Worm (Caenorhabditis elegans) whole organism, L2 larva: ENCODE results near the gene eif-3.D.

Experiments
- C34F6.9 ChIP-seq: fragments of 150-350 bp; optimal IDR thresholded peaks from 2 replicates; lab custom pipeline; 2014; ENCODE audit warnings: missing biosample characterization, missing genetic modification characterization
- F13H6.1 ChIP-seq: sonication (generic microtip); optimal IDR thresholded peaks from 2 replicates; lab custom pipeline; 2016; ENCODE audit warnings: missing genetic modification characterization, missing compliant biosample characterization
- Y55F3AM.14 ChIP-seq: fragments of 200-800 bp; sonication (Bioruptor generic); optimal IDR thresholded peaks from 2 replicates; lab custom pipeline; 2018; ENCODE audit warnings: mild to moderate bottlenecking, missing genetic modification characterization, missing compliant biosample characterization
- ZK546.5 ChIP-seq: sonication (generic microtip); optimal IDR thresholded peaks from 2 replicates; lab custom pipeline; 2017; ENCODE audit warnings: missing biosample characterization, missing genetic modification characterization
- ama-1 ChIP-seq: fragments of 150-350 bp; optimal IDR thresholded peaks from 2 replicates; lab custom pipeline; 2018; ENCODE audit warnings: inconsistent platforms
- ceh-16 ChIP-seq: fragments of 150-350 bp; optimal IDR thresholded peaks from 2 replicates; lab custom pipeline; 2014; ENCODE audit warnings: missing biosample characterization, missing genetic modification characterization
- crh-2 ChIP-seq: sonication (generic microtip); optimal IDR thresholded peaks from 2 replicates; lab custom pipeline; 2017; ENCODE audit warnings: missing biosample characterization, missing genetic modification characterization
- egl-27 ChIP-seq: sonication (generic microtip); optimal IDR thresholded peaks from 3 replicates; lab custom pipeline; 2017; ENCODE audit warnings: missing biosample characterization, missing genetic modification reagents, missing genetic modification characterization
- elt-1 ChIP-seq: fragments of 150-350 bp; optimal IDR thresholded peaks from 2 replicates; lab custom pipeline; 2014; ENCODE audit warnings: missing biosample characterization, missing genetic modification characterization
- elt-3 ChIP-seq: sonication (generic microtip); optimal IDR thresholded peaks from 2 replicates; lab custom pipeline; 2017; ENCODE audit warnings: missing biosample characterization, missing genetic modification characterization
- gmeb-1 ChIP-seq: fragments of 150-350 bp; optimal IDR thresholded peaks from 2 replicates; lab custom pipeline; 2014; ENCODE audit warnings: missing biosample characterization, missing genetic modification characterization
- lin-11 ChIP-seq: fragments of 150-350 bp; sonication (generic microtip); optimal IDR thresholded peaks from 2 replicates; lab custom pipeline; 2014; ENCODE audit warnings: missing biosample characterization, missing genetic modification characterization, inconsistent platforms, mixed read lengths
- lin-13 ChIP-seq: fragments of 150-350 bp; optimal IDR thresholded peaks from 2 replicates; lab custom pipeline; 2014; ENCODE audit warnings: missing biosample characterization, missing genetic modification reagents, missing genetic modification characterization
- lsy-2 ChIP-seq, 2 experiments: fragments of 150-350 bp in 1 of 2; sonication (generic microtip) in 1 of 2; optimal IDR thresholded peaks; 2 replicates each; lab custom pipeline; 2014 to 2017; ENCODE audit warnings: missing biosample characterization in 2 of 2, missing genetic modification characterization in 2 of 2
- mbf-1 ChIP-seq: sonication (generic microtip); optimal IDR thresholded peaks from 2 replicates; lab custom pipeline; 2017; ENCODE audit warnings: missing biosample characterization, missing genetic modification characterization
- nhr-10 ChIP-seq: sonication (generic microtip); optimal IDR thresholded peaks from 2 replicates; lab custom pipeline; 2017; ENCODE audit warnings: missing biosample characterization, missing genetic modification characterization
- nhr-11 ChIP-seq: fragments of 150-350 bp; optimal IDR thresholded peaks from 2 replicates; lab custom pipeline; 2014; ENCODE audit warnings: missing biosample characterization, missing genetic modification characterization
- nhr-12 ChIP-seq: fragments of 150-350 bp; optimal IDR thresholded peaks from 2 replicates; lab custom pipeline; 2014; ENCODE audit warnings: missing biosample characterization, missing genetic modification characterization
- nhr-129 ChIP-seq: fragments of 150-350 bp; optimal IDR thresholded peaks from 2 replicates; lab custom pipeline; 2014; ENCODE audit warnings: missing biosample characterization, missing genetic modification characterization
- nhr-23 ChIP-seq: fragments of 150-350 bp; optimal IDR thresholded peaks from 2 replicates; lab custom pipeline; 2014; ENCODE audit warnings: missing biosample characterization, missing genetic modification reagents, missing genetic modification characterization
- nhr-25 ChIP-seq: fragments of 150-350 bp; sonication (generic microtip); optimal IDR thresholded peaks from 3 replicates; lab custom pipeline; 2014; ENCODE audit warnings: missing biosample characterization, missing genetic modification characterization
- nhr-77 ChIP-seq: fragments of 150-350 bp; optimal IDR thresholded peaks from 2 replicates; lab custom pipeline; 2014; ENCODE audit warnings: missing biosample characterization, missing genetic modification characterization
- peb-1 ChIP-seq: fragments of 150-350 bp; optimal IDR thresholded peaks from 2 replicates; lab custom pipeline; 2014; ENCODE audit warnings: missing biosample characterization, missing genetic modification characterization
- sem-4 ChIP-seq: fragments of 150-350 bp; optimal IDR thresholded peaks from 2 replicates; lab custom pipeline; 2014; ENCODE audit warnings: missing biosample characterization, missing genetic modification reagents, missing genetic modification characterization
- skn-1 ChIP-seq: sonication (generic microtip); optimal IDR thresholded peaks from 2 replicates; lab custom pipeline; 2017; ENCODE audit warnings: missing biosample characterization, missing genetic modification characterization
- sma-3 ChIP-seq: sonication (generic microtip); optimal IDR thresholded peaks from 2 replicates; lab custom pipeline; 2016; ENCODE audit warnings: missing genetic modification reagents, missing genetic modification characterization, missing compliant biosample characterization
- sma-9 ChIP-seq, 2 experiments: fragments of 150-350 bp in 1 of 2; sonication (generic microtip) in 1 of 2; optimal IDR thresholded peaks; 2 replicates each; lab custom pipeline; 2014 to 2016; ENCODE audit warnings: missing genetic modification characterization in 2 of 2, mild to moderate bottlenecking in 1 of 2, missing biosample characterization in 1 of 2, missing compliant biosample characterization in 1 of 2, missing genetic modification reagents in 1 of 2, moderate library complexity in 1 of 2
- snpc-4 ChIP-seq: fragments of 150-350 bp; optimal IDR thresholded peaks from 2 replicates; lab custom pipeline; 2014; ENCODE audit warnings: missing biosample characterization, missing genetic modification characterization
- unc-55 ChIP-seq: fragments of 150-350 bp; sonication (generic microtip); optimal IDR thresholded peaks from 3 replicates; lab custom pipeline; 2014; ENCODE audit warnings: missing biosample characterization, missing genetic modification reagents, missing genetic modification characterization
- unc-62 ChIP-seq: fragments of 150-350 bp; optimal IDR thresholded peaks from 2 replicates; lab custom pipeline; 2014; ENCODE audit warnings: missing biosample characterization, missing genetic modification reagents, missing genetic modification characterization
- zag-1 ChIP-seq: fragments of 150-350 bp; optimal IDR thresholded peaks from 2 replicates; lab custom pipeline; 2014; ENCODE audit warnings: missing biosample characterization, missing genetic modification characterization
- ztf-1 ChIP-seq: fragments of 200-800 bp; sonication (Bioruptor generic); conservative IDR thresholded peaks from 2 replicates; pipeline ENCODE4 v1.3.6; 2022; ENCODE audit warnings: missing genetic modification characterization, missing compliant biosample characterization
- ztf-11 ChIP-seq: sonication (generic microtip); optimal IDR thresholded peaks from 2 replicates; lab custom pipeline; 2017; ENCODE audit warnings: missing biosample characterization, missing genetic modification characterization
- ztf-4 ChIP-seq: fragments of 150-350 bp; optimal IDR thresholded peaks from 2 replicates; lab custom pipeline; 2014; ENCODE audit warnings: missing biosample characterization, missing genetic modification characterization

The eif-3.D gene

DNA sequence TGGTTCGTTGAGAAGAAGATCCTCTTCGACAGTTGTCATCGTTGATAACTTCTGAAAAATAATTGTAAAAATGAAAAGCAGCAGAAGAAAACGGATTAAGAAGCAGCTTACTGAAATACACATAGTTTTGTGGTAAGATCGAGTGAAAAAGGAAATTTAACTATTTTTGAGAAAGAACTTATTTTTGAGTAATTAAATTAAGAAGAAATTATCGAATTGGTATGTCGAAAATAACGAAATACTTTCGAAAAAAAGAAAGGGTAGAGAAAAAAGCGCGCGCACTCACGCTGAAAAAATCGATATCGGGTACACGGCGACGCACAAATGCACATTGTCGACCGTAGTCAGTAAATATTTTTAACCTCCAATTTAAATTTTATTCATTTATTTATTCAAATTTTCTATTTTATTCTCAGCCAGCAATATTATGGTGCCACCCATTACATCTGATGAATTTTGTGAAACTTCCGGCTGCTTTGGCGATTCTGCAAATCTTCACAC lies 15.2 kb downstream of the eif-3.D start, which contains the start of the genes ZK643.5 and ZK643.2 (continued):
- peak; percentile 72 for TF ChIP-seq gmeb-1
- peak; percentile 73 for TF ChIP-seq crh-2 (tag; lab: Kevin White, UChicago)
- no peak for TF ChIP-seq ztf-4
- TF ChIP-seq zag-1, result peak; percentile 4
- TF ChIP-seq ZK546.5 (tag; lab: Kevin White, UChicago), result no peak
- peak; percentile 53 for TF ChIP-seq sma-3
- peak; percentile 79 for TF ChIP-seq C34F6.9
- TF ChIP-seq nhr-25 (tag; lab: Kevin White, UChicago), result no peak
- no peak for TF ChIP-seq ztf-11 (tag; lab: Kevin White, UChicago)
- TF ChIP-seq snpc-4, result peak; percentile 33
- TF ChIP-seq ceh-16 (tag; lab: Kevin White, UChicago), result no peak
- peak; percentile 75 for TF ChIP-seq sma-9 (GFP tag; optimal IDR thresholded peaks at IDR 0.05; lab: Kevin White, UChicago)
- no peak for TF ChIP-seq sma-9 (tag; optimal IDR thresholded peaks at IDR 0.05; lab: Kevin White, UChicago)
- peak; percentile 65 for TF ChIP-seq F13H6.1 (tag; lab: Kevin White, UChicago)
- TF ChIP-seq ztf-1 (GFP tag; lab: Robert Waterston, UW), result no peak
- no peak for TF ChIP-seq nhr-129 (tag; lab: Kevin White, UChicago)
- TF ChIP-seq sem-4, result peak; percentile 50
- no peak for TF ChIP-seq elt-3 (tag; lab: Kevin White, UChicago)
- no peak for TF ChIP-seq ama-1 (lab: Kevin White, UChicago)
- no peak for TF ChIP-seq peb-1 (tag; lab: Kevin White, UChicago)
- no peak for TF ChIP-seq egl-27 (tag; lab: Kevin White, UChicago)
- TF ChIP-seq, all 48 proteins: peak for 16

DNA sequence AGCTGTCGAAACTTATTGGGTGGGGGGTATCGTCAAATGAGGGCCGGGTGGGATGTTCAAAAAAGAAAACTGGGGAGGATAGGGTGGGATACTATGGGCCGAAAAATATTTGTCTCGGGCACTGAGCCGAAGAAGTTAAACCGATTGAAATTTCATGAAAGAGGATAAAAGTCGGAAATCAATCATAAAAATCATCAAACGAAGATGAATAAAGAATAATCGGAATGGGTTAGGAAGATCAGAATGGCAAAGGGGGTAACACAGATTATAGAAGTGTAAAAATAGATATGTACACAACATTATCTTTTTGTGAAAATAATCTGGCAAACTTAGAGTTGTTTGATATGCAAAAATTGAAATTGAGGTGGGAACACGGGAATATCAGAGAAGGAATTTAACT lies 15.8 kb downstream of the eif-3.D start:
- TF ChIP-seq Y55F3AM.14 (GFP tag; lab: Kevin White, UChicago) (no peak), unc-62 (GFP tag; lab: Kevin White, UChicago) (no peak), lsy-2 (tag; optimal IDR thresholded peaks at IDR 0.05; lab: Kevin White, UChicago) (no peak), nhr-11 (tag; lab: Kevin White, UChicago) (no peak), lin-13 (no peak), ztf-1 (GFP tag; lab: Robert Waterston, UW) (no peak)

ce11 chrIII:8949147-8949546 lies 22.2 kb downstream of the eif-3.D start:
- no peak for TF ChIP-seq sem-4
- TF ChIP-seq snpc-4, result no peak
- no peak for TF ChIP-seq mbf-1 (tag; lab: Kevin White, UChicago)
- TF ChIP-seq nhr-77, result no peak
- no peak for TF ChIP-seq nhr-11 (tag; lab: Kevin White, UChicago)
- no peak for TF ChIP-seq nhr-10 (tag; lab: Kevin White, UChicago)
- TF ChIP-seq elt-1 (tag; lab: Kevin White, UChicago), result no peak
- no peak for TF ChIP-seq egl-27 (tag; lab: Kevin White, UChicago)
- TF ChIP-seq Y55F3AM.14 (GFP tag; lab: Kevin White, UChicago), result no peak
- no peak for TF ChIP-seq ztf-4
- TF ChIP-seq lin-11 (tag; lab: Kevin White, UChicago), result no peak
- no peak for TF ChIP-seq nhr-12 (tag; lab: Kevin White, UChicago)
- no peak for TF ChIP-seq C34F6.9
- TF ChIP-seq elt-3 (tag; lab: Kevin White, UChicago), result no peak

ce11 chrIII:8946285-8946684 lies 25.1 kb downstream of the eif-3.D start:
- TF ChIP-seq nhr-23 (tag; lab: Kevin White, UChicago), result no peak
- TF ChIP-seq unc-55, result no peak
- TF ChIP-seq nhr-10 (tag; lab: Kevin White, UChicago), result no peak

DNA sequence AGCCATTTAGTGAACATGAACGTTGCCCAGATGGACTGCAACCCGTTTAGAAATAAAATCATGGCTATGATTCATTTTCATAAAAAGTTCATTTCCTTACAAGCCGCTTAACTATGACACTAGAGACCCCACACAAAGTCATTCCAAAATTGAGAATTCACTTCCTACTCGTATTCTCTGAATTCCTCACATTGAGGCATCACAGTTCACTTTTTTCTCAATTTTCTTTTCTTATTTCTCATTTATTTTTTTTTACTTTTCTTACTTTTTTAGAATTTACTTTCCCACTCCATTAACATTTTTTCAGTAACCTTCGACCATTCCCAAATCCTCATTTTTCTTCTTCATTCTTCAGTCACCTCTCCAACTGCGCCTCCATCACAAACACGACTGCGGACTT lies 27.0 kb downstream of the eif-3.D start, which contains the start of gene dhrr-1:
Gene dhrr-1 (plus strand): TSS at position 301 of the 400 bp plus-strand sequence.
- TF ChIP-seq ztf-4, result no peak
- no peak for TF ChIP-seq skn-1 (tag; lab: Kevin White, UChicago)
- no peak for TF ChIP-seq ZK546.5 (tag; lab: Kevin White, UChicago)
